Fruit fly (Drosophila melanogaster) whole organism, embryonic: Measurements from ENCODE around the gene Stt3B.
A peak's percentile ranks its signal among the peaks of the same experiment; 100 is the strongest.

ENCODE experiments used
- Antp ChIP-seq: fragments of 200-800 bp; sonication (Bioruptor generic); optimal IDR thresholded peaks from 3 replicates; lab custom pipeline; 2016; ENCODE audit warnings: missing biosample characterization, missing genetic modification characterization
- Asciz ChIP-seq: fragments of 200-800 bp; sonication (Bioruptor generic); optimal IDR thresholded peaks from 2 replicates; lab custom pipeline; 2017; ENCODE audit warnings: missing biosample characterization, mild to moderate bottlenecking, missing genetic modification characterization, missing genetic modification reagents
- Bteb2 ChIP-seq: fragments of 200-800 bp; sonication (Bioruptor generic); optimal IDR thresholded peaks from 2 replicates; lab custom pipeline; 2016; ENCODE audit warnings: missing biosample characterization, missing genetic modification characterization
- CG10366 ChIP-seq: fragments of 200-800 bp; sonication (Bioruptor generic); IDR thresholded peaks from 2 replicates; pipeline ENCODE4 v1.3.6; 2022; ENCODE audit warnings: missing biosample characterization, missing genetic modification characterization
- CG12659 ChIP-seq: fragments of 200-800 bp; sonication (Bioruptor generic); optimal IDR thresholded peaks from 3 replicates; lab custom pipeline; 2017; ENCODE audit warnings: mild to moderate bottlenecking, missing biosample characterization, missing genetic modification reagents, missing genetic modification characterization
- CG13624 ChIP-seq: fragments of 200-800 bp; sonication (Bioruptor generic); optimal IDR thresholded peaks from 2 replicates; lab custom pipeline; 2016; ENCODE audit warnings: missing biosample characterization, missing genetic modification characterization
- CG14860 ChIP-seq: fragments of 200-800 bp; sonication (Bioruptor generic); IDR thresholded peaks from 3 replicates; pipeline ENCODE4 v1.3.6; 2022; ENCODE audit warnings: missing biosample characterization, missing genetic modification characterization; ENCODE audit not compliant: partially characterized antibody
- CG16813 ChIP-seq: fragments of 200-800 bp; sonication (Bioruptor generic); IDR thresholded peaks from 3 replicates; pipeline ENCODE4 v1.3.6; 2022; ENCODE audit warnings: missing biosample characterization, missing genetic modification characterization; ENCODE audit not compliant: partially characterized antibody
- CG16815 ChIP-seq: fragments of 200-800 bp; sonication (Bioruptor generic); optimal IDR thresholded peaks from 3 replicates; lab custom pipeline; 2017; ENCODE audit warnings: missing biosample characterization, mild to moderate bottlenecking, missing genetic modification characterization
- CG16863 ChIP-seq: fragments of 200-800 bp; sonication (Bioruptor generic); optimal IDR thresholded peaks from 3 replicates; lab custom pipeline; 2016; ENCODE audit warnings: missing biosample characterization, missing genetic modification characterization
- CG17186 ChIP-seq: fragments of 200-800 bp; sonication (Bioruptor generic); optimal IDR thresholded peaks from 3 replicates; lab custom pipeline; 2017; ENCODE audit warnings: missing biosample characterization, missing genetic modification reagents, missing genetic modification characterization
- CG2875 ChIP-seq: fragments of 200-800 bp; sonication (Bioruptor generic); optimal IDR thresholded peaks from 2 replicates; lab custom pipeline; 2017; ENCODE audit warnings: missing biosample characterization, mild to moderate bottlenecking, missing genetic modification characterization, missing genetic modification reagents
- CG30431 ChIP-seq: fragments of 200-800 bp; sonication (Bioruptor generic); optimal IDR thresholded peaks from 2 replicates; lab custom pipeline; 2017; ENCODE audit warnings: missing biosample characterization, missing genetic modification characterization
- CG3065 ChIP-seq: fragments of 200-800 bp; sonication (Bioruptor generic); optimal IDR thresholded peaks from 2 replicates; lab custom pipeline; 2016; ENCODE audit warnings: missing biosample characterization, missing genetic modification characterization
- CG3726 ChIP-seq: fragments of 200-800 bp; sonication (Bioruptor generic); IDR thresholded peaks from 3 replicates; pipeline ENCODE4, ENCODE4 v1.3.6; 2022; ENCODE audit warnings: missing biosample characterization, missing genetic modification characterization
- CG43689 ChIP-seq: fragments of 200-800 bp; sonication (Bioruptor generic); IDR thresholded peaks from 2 replicates; pipeline ENCODE4 v1.3.6; 2022; ENCODE audit warnings: missing biosample characterization, missing genetic modification characterization
- CG6813 ChIP-seq: fragments of 200-800 bp; sonication (Bioruptor generic); optimal IDR thresholded peaks from 2 replicates; lab custom pipeline; 2017; ENCODE audit warnings: missing biosample characterization, missing genetic modification characterization, mild to moderate bottlenecking, moderate library complexity, missing genetic modification reagents
- CG7271 ChIP-seq: fragments of 200-800 bp; sonication (Bioruptor generic); optimal IDR thresholded peaks from 2 replicates; lab custom pipeline; 2018; ENCODE audit warnings: missing biosample characterization, mild to moderate bottlenecking, missing genetic modification characterization, moderate library complexity
- CG7963 ChIP-seq: fragments of 200-800 bp; sonication (Bioruptor generic); IDR thresholded peaks from 3 replicates; pipeline ENCODE4 v1.3.6; 2022; ENCODE audit warnings: missing biosample characterization, missing genetic modification characterization; ENCODE audit not compliant: partially characterized antibody
- CG8478 ChIP-seq: fragments of >200 bp; optimal IDR thresholded peaks from 2 replicates; lab custom pipeline; 2018
- Dip3 ChIP-seq: fragments of 200-800 bp; sonication (Bioruptor generic); optimal IDR thresholded peaks from 3 replicates; lab custom pipeline; 2016; ENCODE audit warnings: missing biosample characterization, missing genetic modification characterization
- Doc3 ChIP-seq: fragments of 200-800 bp; sonication (Bioruptor generic); IDR thresholded peaks from 3 replicates; pipeline ENCODE4 v1.3.6; 2022; ENCODE audit warnings: missing biosample characterization, missing genetic modification characterization; ENCODE audit not compliant: partially characterized antibody
- Eip74EF ChIP-seq, 2 experiments: fragments of 200-800 bp in 1 of 2; fragments of >200 bp in 1 of 2; sonication (Bioruptor generic) in 1 of 2; optimal IDR thresholded peaks; 2 replicates each; lab custom pipeline; 2017 to 2019; ENCODE audit warnings: missing biosample characterization in 2 of 2, missing genetic modification characterization in 2 of 2, mild to moderate bottlenecking in 1 of 2, moderate library complexity in 1 of 2
- Ets65A ChIP-seq: fragments of 200-800 bp; sonication (Bioruptor generic); peaks from one replicate; lab custom pipeline; 2016; ENCODE audit warnings: missing biosample characterization, missing genetic modification characterization
- Fer1 ChIP-seq: fragments of 200-800 bp; sonication (Bioruptor generic); optimal IDR thresholded peaks from 2 replicates; lab custom pipeline; 2017; ENCODE audit warnings: missing biosample characterization, mild to moderate bottlenecking, missing genetic modification characterization
- HLH3B ChIP-seq: fragments of 200-800 bp; sonication (Bioruptor generic); IDR thresholded peaks from 2 replicates; pipeline ENCODE4 v1.3.6; 2022; ENCODE audit warnings: missing biosample characterization, missing genetic modification characterization
- HLHmδ ChIP-seq: fragments of 200-800 bp; sonication (Bioruptor generic); optimal IDR thresholded peaks from 2 replicates; lab custom pipeline; 2018; ENCODE audit warnings: missing biosample characterization, mild to moderate bottlenecking, missing genetic modification characterization, moderate library complexity
- Hand ChIP-seq: fragments of 200-800 bp; sonication (Bioruptor generic); optimal IDR thresholded peaks from 2 replicates; lab custom pipeline; 2017; ENCODE audit warnings: mild to moderate bottlenecking, missing biosample characterization, missing genetic modification reagents, missing genetic modification characterization
- Hr51 ChIP-seq, 2 experiments: fragments of 200-800 bp; sonication (Bioruptor generic); optimal IDR thresholded peaks; 2 replicates in 1 of 2; 3 replicates in 1 of 2; lab custom pipeline; 2016 to 2018; ENCODE audit warnings: missing biosample characterization in 2 of 2, missing genetic modification characterization in 2 of 2, mild to moderate bottlenecking in 1 of 2, moderate library complexity in 1 of 2
- Mad ChIP-seq: fragments of 200-800 bp; sonication (Bioruptor generic); optimal IDR thresholded peaks from 2 replicates; lab custom pipeline; 2016; ENCODE audit warnings: missing biosample characterization, missing genetic modification characterization
- Neu2 ChIP-seq: fragments of 200-800 bp; sonication (Bioruptor generic); optimal IDR thresholded peaks from 3 replicates; lab custom pipeline; 2016; ENCODE audit warnings: missing biosample characterization, missing genetic modification characterization, borderline replicate concordance
- Nf-YA ChIP-seq: fragments of 200-800 bp; sonication (Bioruptor generic); IDR thresholded peaks from 2 replicates; pipeline ENCODE4 v1.3.6; 2022; ENCODE audit warnings: missing biosample characterization, missing genetic modification characterization
- NfI ChIP-seq: fragments of 200-800 bp; sonication (Bioruptor generic); optimal IDR thresholded peaks from 3 replicates; lab custom pipeline; 2018; ENCODE audit warnings: missing biosample characterization, mild to moderate bottlenecking, missing genetic modification characterization, moderate library complexity
- Oaz ChIP-seq: fragments of 200-800 bp; sonication (Bioruptor generic); IDR thresholded peaks from 2 replicates; pipeline ENCODE4 v1.3.6; 2022; ENCODE audit warnings: missing biosample characterization, missing genetic modification characterization
- Oli ChIP-seq: fragments of 200-800 bp; sonication (Bioruptor generic); optimal IDR thresholded peaks from 2 replicates; lab custom pipeline; 2018; ENCODE audit warnings: missing biosample characterization, mild to moderate bottlenecking, missing genetic modification characterization, moderate library complexity
- Ravus ChIP-seq: fragments of 200-800 bp; sonication (Bioruptor generic); IDR thresholded peaks from 2 replicates; pipeline ENCODE4 v1.3.6; 2022; ENCODE audit warnings: missing biosample characterization, missing genetic modification characterization
- bigmax ChIP-seq: fragments of 200-800 bp; sonication (Bioruptor generic); optimal IDR thresholded peaks from 2 replicates; lab custom pipeline; 2018; ENCODE audit warnings: missing biosample characterization, mild to moderate bottlenecking, missing genetic modification characterization
- en ChIP-seq: fragments of 200-800 bp; sonication (Bioruptor generic); optimal IDR thresholded peaks from 2 replicates; lab custom pipeline; 2016; ENCODE audit warnings: missing biosample characterization, missing genetic modification characterization
- gem ChIP-seq: fragments of 200-800 bp; sonication (Bioruptor generic); optimal IDR thresholded peaks from 2 replicates; lab custom pipeline; 2019; ENCODE audit warnings: missing biosample characterization, mild to moderate bottlenecking, missing genetic modification characterization, moderate library complexity
- ind ChIP-seq: fragments of 200-800 bp; sonication (Bioruptor generic); optimal IDR thresholded peaks from 3 replicates; lab custom pipeline; 2016; ENCODE audit warnings: missing biosample characterization, missing genetic modification characterization
- kay ChIP-seq: fragments of 200-800 bp; sonication (Bioruptor generic); optimal IDR thresholded peaks from 2 replicates; lab custom pipeline; 2016; ENCODE audit warnings: missing biosample characterization, missing genetic modification characterization
- ken ChIP-seq: fragments of 200-800 bp; sonication (Bioruptor generic); IDR thresholded peaks from 3 replicates; pipeline ENCODE4 v1.3.6; 2022; ENCODE audit warnings: missing biosample characterization, missing genetic modification characterization
- knrl ChIP-seq: fragments of 200-800 bp; sonication (Bioruptor generic); IDR thresholded peaks from 3 replicates; pipeline ENCODE4 v1.3.6; 2022; ENCODE audit warnings: missing biosample characterization, missing genetic modification characterization; ENCODE audit not compliant: partially characterized antibody
- odd ChIP-seq: fragments of 200-800 bp; sonication (Bioruptor generic); optimal IDR thresholded peaks from 2 replicates; lab custom pipeline; 2017; ENCODE audit warnings: missing biosample characterization, mild to moderate bottlenecking, missing genetic modification characterization
- pfk ChIP-seq: fragments of 200-800 bp; sonication (Bioruptor generic); optimal IDR thresholded peaks from 2 replicates; lab custom pipeline; 2018; ENCODE audit warnings: missing biosample characterization, mild to moderate bottlenecking, missing genetic modification characterization, moderate library complexity
- phol ChIP-seq: fragments of 200-800 bp; sonication (Bioruptor generic); optimal IDR thresholded peaks from 3 replicates; lab custom pipeline; 2018; ENCODE audit warnings: missing biosample characterization, mild to moderate bottlenecking, missing genetic modification characterization, moderate library complexity
- trem ChIP-seq: fragments of 200-800 bp; optimal IDR thresholded peaks from 3 replicates; lab custom pipeline; 2019; ENCODE audit warnings: missing biosample characterization, mild to moderate bottlenecking, missing genetic modification characterization, moderate library complexity
- trh ChIP-seq: fragments of 200-800 bp; sonication (Bioruptor generic); optimal IDR thresholded peaks from 2 replicates; lab custom pipeline; 2016; ENCODE audit warnings: missing biosample characterization, missing genetic modification characterization
- zf30C ChIP-seq: fragments of 200-800 bp; sonication (Bioruptor generic); optimal IDR thresholded peaks from 3 replicates; lab custom pipeline; 2018; ENCODE audit warnings: missing biosample characterization, mild to moderate bottlenecking, missing genetic modification characterization

The Stt3B gene

DNA sequence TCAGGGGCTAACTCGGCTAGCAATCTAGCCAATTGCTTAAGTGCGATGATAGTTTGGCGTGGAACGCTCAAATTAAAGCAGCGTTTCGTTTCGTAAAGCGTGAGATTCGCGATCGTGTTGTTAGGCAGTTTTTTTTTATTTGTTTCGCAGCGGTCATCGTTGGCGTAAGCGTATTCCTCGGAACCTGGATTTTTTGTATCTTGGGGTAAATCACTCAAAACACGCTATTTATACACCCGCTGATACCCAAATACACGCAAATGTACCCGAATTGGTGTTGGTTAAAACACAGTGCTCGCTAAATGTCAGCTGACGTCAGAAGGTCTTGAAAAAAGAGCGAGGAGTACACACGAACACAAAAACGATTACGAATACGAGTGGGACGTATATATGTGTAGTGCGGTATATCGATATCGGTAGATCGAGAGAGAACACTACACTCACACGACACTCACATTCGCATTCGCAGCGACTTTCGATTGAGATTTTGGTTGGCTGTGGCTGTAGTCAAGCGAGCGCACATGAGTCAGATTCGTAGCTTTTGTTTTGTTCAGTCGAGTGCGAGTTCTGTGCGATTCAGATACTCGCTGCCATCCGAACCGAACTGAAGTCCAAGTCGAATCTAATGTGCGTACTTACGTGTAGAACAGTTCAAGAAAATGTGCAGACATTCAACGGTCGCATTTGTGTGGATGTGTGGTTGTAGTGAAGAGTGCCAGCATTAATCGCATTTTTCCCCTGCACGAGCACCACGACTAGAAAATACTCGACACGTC, 19.5 kb downstream of the Stt3B start (continued):
- TF ChIP-seq CG3065 (GFP tag; lab: Kevin White, UChicago) (no peak), CG2875 (GFP tag; lab: Kevin White, UChicago) (no peak), Ravus (no peak), Asciz (peak; percentile 17), Hr51 (GFP tag; optimal IDR thresholded peaks at IDR 0.05; lab: Kevin White, UChicago) (no peak), HLH3B (GFP tag; lab: Robert Waterston, UW) (no peak), Nf-YA (no peak), Mad (GFP tag; lab: Kevin White, UChicago) (no peak), odd (GFP tag; lab: Kevin White, UChicago) (peak; percentile 48), Hand (GFP tag; lab: Kevin White, UChicago) (peak; percentile 55), knrl (no peak), Eip74EF (GFP tag; optimal IDR thresholded peaks at IDR 0.05; lab: Kevin White, UChicago) (peak in 1 of 2 experiments; percentile 35), trh (GFP tag; lab: Kevin White, UChicago) (no peak), Oaz (no peak), CG10366 (no peak), CG6813 (GFP tag; lab: Kevin White, UChicago) (no peak), CG3726 (no peak), CG12659 (GFP tag; lab: Kevin White, UChicago) (peak; percentile 34), NfI (GFP tag; lab: Kevin White, UChicago) (peak; percentile 7), kay (GFP tag; lab: Kevin White, UChicago) (peak; percentile 93), zf30C (GFP tag; lab: Kevin White, UChicago) (peak; percentile 11), ind (no peak), Oli (tag; lab: Kevin White, UChicago) (no peak), en (no peak), Bteb2 (GFP tag; lab: Kevin White, UChicago) (no peak), HLHmδ (GFP tag; lab: Kevin White, UChicago) (peak; percentile 73), CG8478 (lab: Kevin White, UChicago) (no peak), bigmax (GFP tag; lab: Kevin White, UChicago) (no peak), CG16813 (no peak), CG30431 (GFP tag; lab: Kevin White, UChicago) (no peak), trem (tag; lab: Kevin White, UChicago) (peak; percentile 48), CG17186 (no peak), phol (tag; lab: Kevin White, UChicago) (no peak), CG43689 (GFP tag; lab: Robert Waterston, UW) (no peak), CG16863 (no peak), CG14860 (GFP tag; lab: Robert Waterston, UW) (no peak), CG16815 (GFP tag; lab: Kevin White, UChicago) (no peak), gem (tag; lab: Kevin White, UChicago) (no peak), CG7271 (tag; lab: Kevin White, UChicago) (peak; percentile 55), Doc3 (no peak), Fer1 (peak; percentile 70), Neu2 (GFP tag; lab: Kevin White, UChicago) (no peak), CG13624 (GFP tag; lab: Kevin White, UChicago) (no peak), Antp (GFP tag; lab: Kevin White, UChicago) (no peak), Ets65A (GFP tag; lab: Kevin White, UChicago) (no peak), Dip3 (GFP tag; lab: Kevin White, UChicago) (peak; percentile 5), CG7963 (GFP tag; lab: Robert Waterston, UW) (no peak), pfk (GFP tag; lab: Kevin White, UChicago) (peak; percentile 94), ken (GFP tag; lab: Robert Waterston, UW) (no peak)
